Fruit fly (Drosophila melanogaster) whole organism, embryonic: ENCODE results near the gene kni.

Experiments used
- CG10267 ChIP-seq: fragments of 200-800 bp; sonication (Bioruptor generic); optimal IDR thresholded peaks from 2 replicates; lab custom pipeline; 2018; ENCODE audit warnings: missing biosample characterization, mild to moderate bottlenecking, missing genetic modification characterization, moderate library complexity
- CG12155 ChIP-seq: fragments of 200-800 bp; sonication (Bioruptor generic); optimal IDR thresholded peaks from 3 replicates; lab custom pipeline; 2016; ENCODE audit warnings: missing biosample characterization, missing genetic modification characterization
- CG12659 ChIP-seq: fragments of 200-800 bp; sonication (Bioruptor generic); optimal IDR thresholded peaks from 3 replicates; lab custom pipeline; 2017; ENCODE audit warnings: mild to moderate bottlenecking, missing biosample characterization, missing genetic modification reagents, missing genetic modification characterization
- CG13287 ChIP-seq: fragments of 200-800 bp; sonication (Bioruptor generic); IDR thresholded peaks from 2 replicates; pipeline ENCODE4 v1.3.6; 2022; ENCODE audit warnings: missing biosample characterization, missing genetic modification characterization; ENCODE audit not compliant: partially characterized antibody
- CG13624 ChIP-seq: fragments of 200-800 bp; sonication (Bioruptor generic); optimal IDR thresholded peaks from 2 replicates; lab custom pipeline; 2016; ENCODE audit warnings: missing biosample characterization, missing genetic modification characterization
- CG18262 ChIP-seq: fragments of 200-800 bp; optimal IDR thresholded peaks from 3 replicates; lab custom pipeline; 2019; ENCODE audit warnings: missing biosample characterization, mild to moderate bottlenecking, missing genetic modification characterization, moderate library complexity
- CG18619 ChIP-seq: fragments of 200-800 bp; sonication (Bioruptor generic); optimal IDR thresholded peaks from 3 replicates; lab custom pipeline; 2017; ENCODE audit warnings: missing biosample characterization, mild to moderate bottlenecking, missing genetic modification characterization
- CG2712 ChIP-seq: fragments of 200-800 bp; optimal IDR thresholded peaks from 3 replicates; lab custom pipeline; 2019; ENCODE audit warnings: missing biosample characterization, mild to moderate bottlenecking, missing genetic modification characterization, moderate library complexity
- CG31441 ChIP-seq: fragments of 200-800 bp; sonication (Bioruptor generic); IDR thresholded peaks from 2 replicates; pipeline ENCODE4 v1.3.6; 2022; ENCODE audit warnings: missing biosample characterization, missing genetic modification characterization
- CG4424 ChIP-seq: fragments of 200-800 bp; sonication (Bioruptor generic); optimal IDR thresholded peaks from 3 replicates; lab custom pipeline; 2016; ENCODE audit warnings: missing biosample characterization, missing genetic modification characterization
- CG4820 ChIP-seq: fragments of 200-800 bp; sonication (Bioruptor generic); optimal IDR thresholded peaks from 3 replicates; lab custom pipeline; 2016; ENCODE audit warnings: missing biosample characterization, missing genetic modification characterization
- CrebB ChIP-seq: fragments of 200-800 bp; sonication (Bioruptor generic); optimal IDR thresholded peaks from 3 replicates; lab custom pipeline; 2018; ENCODE audit warnings: missing biosample characterization, mild to moderate bottlenecking, missing genetic modification characterization
- Dll ChIP-seq: fragments of 200-800 bp; sonication (Bioruptor generic); IDR thresholded peaks from 4 replicates; pipeline ENCODE4 v1.3.6; 2022; ENCODE audit warnings: missing biosample characterization, missing genetic modification characterization; ENCODE audit not compliant: partially characterized antibody
- GATAe ChIP-seq: fragments of 200-800 bp; sonication (Bioruptor generic); conservative IDR thresholded peaks from 2 replicates; pipeline ENCODE4 v1.3.6; 2022; ENCODE audit warnings: missing biosample characterization, missing genetic modification characterization
- Gug ChIP-seq: fragments of 200-800 bp; sonication (Bioruptor generic); IDR thresholded peaks from 4 replicates; pipeline ENCODE4 v1.3.6; 2022; ENCODE audit warnings: missing biosample characterization, missing genetic modification characterization
- HLH3B ChIP-seq: fragments of 200-800 bp; sonication (Bioruptor generic); IDR thresholded peaks from 2 replicates; pipeline ENCODE4 v1.3.6; 2022; ENCODE audit warnings: missing biosample characterization, missing genetic modification characterization
- Hr78 ChIP-seq, 2 experiments: fragments of 200-800 bp in 1 of 2; fragments of >200 bp in 1 of 2; sonication (Bioruptor generic) in 1 of 2; optimal IDR thresholded peaks; 2 replicates each; lab custom pipeline; 2017 to 2019; ENCODE audit warnings: missing biosample characterization in 2 of 2, missing genetic modification characterization in 2 of 2, mild to moderate bottlenecking in 1 of 2, moderate library complexity in 1 of 2
- Jarid2 ChIP-seq: fragments of 200-800 bp; sonication (Bioruptor generic); optimal IDR thresholded peaks from 3 replicates; lab custom pipeline; 2017; ENCODE audit warnings: mild to moderate bottlenecking, missing biosample characterization, missing genetic modification reagents, missing genetic modification characterization
- Lhr ChIP-seq: fragments of 200-800 bp; sonication (Bioruptor generic); optimal IDR thresholded peaks from 3 replicates; lab custom pipeline; 2017; ENCODE audit warnings: mild to moderate bottlenecking, missing biosample characterization, missing genetic modification reagents, missing genetic modification characterization
- NC2β ChIP-seq: fragments of 200-800 bp; sonication (Bioruptor generic); optimal IDR thresholded peaks from 2 replicates; lab custom pipeline; 2016; ENCODE audit warnings: missing biosample characterization, missing genetic modification characterization
- NFAT ChIP-seq: fragments of 200-800 bp; sonication (Bioruptor generic); IDR thresholded peaks from 2 replicates; pipeline ENCODE4 v1.3.6; 2022; ENCODE audit warnings: missing biosample characterization, missing genetic modification characterization
- PHDP ChIP-seq: fragments of 200-800 bp; sonication (Bioruptor generic); optimal IDR thresholded peaks from 3 replicates; lab custom pipeline; 2018; ENCODE audit warnings: missing biosample characterization, mild to moderate bottlenecking, missing genetic modification characterization, moderate library complexity
- Sox102F ChIP-seq: fragments of 200-800 bp; sonication (Bioruptor generic); optimal IDR thresholded peaks from 2 replicates; lab custom pipeline; 2018; ENCODE audit warnings: missing biosample characterization, mild to moderate bottlenecking, missing genetic modification characterization, moderate library complexity
- Spps ChIP-seq: fragments of 200-800 bp; sonication (Bioruptor generic); optimal IDR thresholded peaks from 2 replicates; lab custom pipeline; 2018; ENCODE audit warnings: missing biosample characterization, mild to moderate bottlenecking, missing genetic modification characterization
- Taf1 ChIP-seq: fragments of 200-800 bp; sonication (Bioruptor generic); IDR thresholded peaks from 2 replicates; pipeline ENCODE4 v1.3.6; 2022; ENCODE audit warnings: missing biosample characterization, missing genetic modification characterization
- Vsx1 ChIP-seq: fragments of 200-800 bp; sonication (Bioruptor generic); optimal IDR thresholded peaks from 2 replicates; lab custom pipeline; 2017; ENCODE audit warnings: missing biosample characterization, mild to moderate bottlenecking, missing genetic modification characterization, missing genetic modification reagents
- Xrp1 ChIP-seq: fragments of 200-800 bp; sonication (Bioruptor generic); IDR thresholded peaks from 2 replicates; pipeline ENCODE4 v1.3.6; 2022; ENCODE audit warnings: missing biosample characterization, missing genetic modification characterization
- chinmo ChIP-seq: fragments of 200-800 bp; sonication (Bioruptor generic); IDR thresholded peaks from 4 replicates; pipeline ENCODE4 v1.3.6; 2022; ENCODE audit warnings: missing biosample characterization, missing genetic modification characterization; ENCODE audit not compliant: partially characterized antibody
- ci ChIP-seq: fragments of 200-800 bp; sonication (Bioruptor generic); IDR thresholded peaks from 3 replicates; pipeline ENCODE4 v1.3.6; 2022; ENCODE audit warnings: missing biosample characterization, missing genetic modification characterization
- dmrt11E ChIP-seq: fragments of 200-800 bp; sonication (Bioruptor generic); optimal IDR thresholded peaks from 3 replicates; lab custom pipeline; 2018; ENCODE audit warnings: missing biosample characterization, mild to moderate bottlenecking, missing genetic modification characterization, moderate library complexity
- esg ChIP-seq: fragments of 200-800 bp; sonication (Bioruptor generic); conservative IDR thresholded peaks from 2 replicates; pipeline ENCODE4 v1.3.6; 2022; ENCODE audit warnings: missing biosample characterization, missing genetic modification characterization
- eyg ChIP-seq: fragments of 200-800 bp; sonication (Bioruptor generic); optimal IDR thresholded peaks from 3 replicates; lab custom pipeline; 2016; ENCODE audit warnings: missing biosample characterization, missing genetic modification characterization
- gem ChIP-seq: fragments of 200-800 bp; sonication (Bioruptor generic); optimal IDR thresholded peaks from 2 replicates; lab custom pipeline; 2019; ENCODE audit warnings: missing biosample characterization, mild to moderate bottlenecking, missing genetic modification characterization, moderate library complexity
- kni ChIP-seq: fragments of 200-800 bp; sonication (Bioruptor generic); optimal IDR thresholded peaks from 3 replicates; lab custom pipeline; 2017; ENCODE audit warnings: mild to moderate bottlenecking, missing biosample characterization, missing genetic modification reagents, missing genetic modification characterization
- lola ChIP-seq, 3 experiments: fragments of >200 bp in 2 of 3; fragments of 200-800 bp in 1 of 3; sonication (Bioruptor generic) in 1 of 3; optimal IDR thresholded peaks; 2 replicates each; lab custom pipeline; 2017 to 2019; ENCODE audit warnings: missing biosample characterization in 3 of 3, missing genetic modification characterization in 3 of 3, mild to moderate bottlenecking in 1 of 3, moderate library complexity in 1 of 3
- maf-S ChIP-seq: fragments of 200-800 bp; sonication (Bioruptor generic); optimal IDR thresholded peaks from 2 replicates; lab custom pipeline; 2016; ENCODE audit warnings: missing biosample characterization, missing genetic modification characterization
- nau ChIP-seq: fragments of 200-800 bp; sonication (Bioruptor generic); optimal IDR thresholded peaks from 3 replicates; lab custom pipeline; 2017; ENCODE audit warnings: missing biosample characterization, mild to moderate bottlenecking, missing genetic modification characterization, missing genetic modification reagents
- nmo ChIP-seq: fragments of 200-800 bp; sonication (Bioruptor generic); optimal IDR thresholded peaks from 2 replicates; lab custom pipeline; 2018; ENCODE audit warnings: missing biosample characterization, mild to moderate bottlenecking, missing genetic modification characterization, moderate library complexity
- sens ChIP-seq: fragments of 200-800 bp; sonication (Bioruptor generic); peaks from one replicate; lab custom pipeline; 2016; ENCODE audit warnings: missing biosample characterization, missing genetic modification characterization
- sisA ChIP-seq: fragments of 200-800 bp; sonication (Bioruptor generic); IDR thresholded peaks from 2 replicates; pipeline ENCODE4 v1.3.6; 2022; ENCODE audit warnings: missing biosample characterization, missing genetic modification characterization
- sqz ChIP-seq: fragments of 200-800 bp; sonication (Bioruptor generic); optimal IDR thresholded peaks from 3 replicates; lab custom pipeline; 2018; ENCODE audit warnings: missing biosample characterization, mild to moderate bottlenecking, missing genetic modification characterization
- tgo ChIP-seq: fragments of 200-800 bp; sonication (Bioruptor generic); IDR thresholded peaks from 3 replicates; pipeline ENCODE4 v1.3.6; 2022; ENCODE audit warnings: missing biosample characterization, missing genetic modification characterization
- tio ChIP-seq: fragments of 200-800 bp; sonication (Bioruptor generic); optimal IDR thresholded peaks from 2 replicates; lab custom pipeline; 2017; ENCODE audit warnings: missing biosample characterization, missing genetic modification characterization, inconsistent platforms
- trem ChIP-seq: fragments of 200-800 bp; optimal IDR thresholded peaks from 3 replicates; lab custom pipeline; 2019; ENCODE audit warnings: missing biosample characterization, mild to moderate bottlenecking, missing genetic modification characterization, moderate library complexity
- tx ChIP-seq: fragments of 200-800 bp; sonication (Bioruptor generic); optimal IDR thresholded peaks from 2 replicates; lab custom pipeline; 2016; ENCODE audit warnings: missing biosample characterization, missing genetic modification characterization
- zfh1 ChIP-seq: fragments of 200-800 bp; sonication (Bioruptor generic); IDR thresholded peaks from 3 replicates; pipeline ENCODE4 v1.3.6; 2022; ENCODE audit warnings: missing biosample characterization, missing genetic modification characterization

The kni gene

DNA sequence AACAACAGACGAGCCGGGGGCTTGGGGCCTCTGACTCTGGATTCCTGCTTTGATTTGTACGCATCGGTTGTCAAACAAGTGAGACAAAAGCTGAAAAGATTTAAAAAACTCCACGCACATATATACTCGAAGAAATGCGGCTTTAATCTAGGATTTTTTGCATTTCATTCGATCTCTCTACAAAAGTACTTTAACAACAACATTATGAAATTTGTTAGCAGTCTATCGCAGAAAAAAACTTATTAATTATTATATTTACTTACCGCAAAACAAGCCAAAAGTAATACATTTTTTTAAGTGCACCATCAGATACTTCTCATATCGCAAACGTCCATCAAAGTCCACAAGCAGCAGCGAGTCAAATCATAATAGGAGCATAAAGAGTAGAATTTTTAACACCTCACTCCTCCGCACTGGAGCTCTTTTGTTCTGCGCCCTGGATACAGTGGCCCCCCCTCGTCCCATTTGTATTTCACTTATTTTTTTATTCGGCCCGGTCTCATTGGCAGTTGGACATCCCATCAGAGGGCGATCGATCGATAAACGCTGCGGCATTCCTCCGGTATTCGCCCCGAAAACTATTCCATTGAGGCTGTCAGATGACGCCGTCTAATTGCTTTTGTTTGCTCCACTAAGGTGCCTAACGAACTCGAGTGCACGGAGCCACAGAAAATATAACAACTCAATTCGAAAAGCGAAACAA is 15.4 kb upstream of the kni start (continued):
- TF ChIP-seq PHDP (tag; lab: Kevin White, UChicago) (peak; percentile 32), Lhr (GFP tag; lab: Kevin White, UChicago) (no peak), chinmo (GFP tag; lab: Robert Waterston, UW) (no peak), CG4820 (GFP tag; lab: Kevin White, UChicago) (peak; percentile 11), NC2β (GFP tag; lab: Kevin White, UChicago) (no peak), Jarid2 (GFP tag; lab: Kevin White, UChicago) (peak; percentile 12), trem (tag; lab: Kevin White, UChicago) (peak; percentile 23), CG12155 (peak; percentile 14), kni (peak; percentile 34), CG13624 (GFP tag; lab: Kevin White, UChicago) (no peak), esg (GFP tag; lab: Robert Waterston, UW) (0 out of 2 replicates have a peak, but pooled peaks have one; percentile 41), sens (GFP tag; lab: Kevin White, UChicago) (peak; percentile 81), lola (GFP tag; optimal IDR thresholded peaks at IDR 0.05; lab: Kevin White, UChicago) (peak in 1 of 3 experiments; percentile 34), CG13287 (GFP tag; lab: Robert Waterston, UW) (no peak), GATAe (GFP tag; lab: Robert Waterston, UW) (no peak), dmrt11E (peak; percentile 47), sqz (no peak)

dm6 chr3L:20707217-20707616 is 12.0 kb upstream of the kni start:
- TF ChIP-seq tio (GFP tag; lab: Kevin White, UChicago): no peak
- TF ChIP-seq Spps (tag; lab: Kevin White, UChicago): no peak
- TF ChIP-seq CrebB (tag; lab: Kevin White, UChicago): no peak
- no peak for TF ChIP-seq Hr78 (GFP tag; optimal IDR thresholded peaks at IDR 0.05; lab: Kevin White, UChicago)
- no peak for TF ChIP-seq Dll
- TF ChIP-seq nau (GFP tag; lab: Kevin White, UChicago): no peak
- no peak for TF ChIP-seq maf-S
- no peak for TF ChIP-seq Vsx1

- TF ChIP-seq kni (peak; percentile 83), CG18262 (peak; percentile 44), CG31441 (GFP tag; lab: Robert Waterston, UW) (peak; percentile 42; the same call in 1 of the 2 replicates), Gug (no peak), eyg (no peak), ci (GFP tag; lab: Robert Waterston, UW) (0 out of 3 replicates have a peak, but pooled peaks have one; percentile 31), Jarid2 (GFP tag; lab: Kevin White, UChicago) (peak; percentile 22), nmo (GFP tag; lab: Kevin White, UChicago) (peak; percentile 5), NFAT (GFP tag; lab: Robert Waterston, UW) (no peak), dmrt11E (peak; percentile 35), trem (tag; lab: Kevin White, UChicago) (peak; percentile 20), CG12659 (GFP tag; lab: Kevin White, UChicago) (no peak), CG4424 (GFP tag; lab: Kevin White, UChicago) (peak; percentile 6), CG18619 (GFP tag; lab: Kevin White, UChicago) (no peak), CG2712 (tag; lab: Kevin White, UChicago) (peak; percentile 45), tx (GFP tag; lab: Kevin White, UChicago) (no peak), sisA (GFP tag; lab: Robert Waterston, UW) (0 out of 2 replicates have a peak, but pooled peaks have one; percentile 25), gem (tag; lab: Kevin White, UChicago) (peak; percentile 35), Taf1 (GFP tag; lab: Robert Waterston, UW) (no peak), zfh1 (GFP tag; lab: Robert Waterston, UW) (0 out of 3 replicates have a peak, but pooled peaks have one; percentile 34), tgo (peak; percentile 35; the same call in 1 of the 3 replicates), CG10267 (tag; lab: Kevin White, UChicago) (peak; percentile 28), HLH3B (0 out of 2 replicates have a peak, but pooled peaks have one; percentile 35), Xrp1 (peak; percentile 52), Sox102F (GFP tag; lab: Kevin White, UChicago) (peak; percentile 15), Spps (tag; lab: Kevin White, UChicago) (peak; percentile 12)
These were observed 5.5 kb upstream of the kni start for dm6 chr3L:20700660-20701059.
